Fruit fly (Drosophila melanogaster) Kc167 (cell line): ENCODE data around the gene nudE.

Source experiments
- Myc ChIP-seq: fragments of >200 bp; optimal IDR thresholded peaks from 2 replicates; lab custom pipeline; 2017; ENCODE audit warnings: missing external identifiers
- psq ChIP-seq: fragments of >200 bp; optimal IDR thresholded peaks from 2 replicates; lab custom pipeline; 2017; ENCODE audit warnings: missing external identifiers

DNA sequence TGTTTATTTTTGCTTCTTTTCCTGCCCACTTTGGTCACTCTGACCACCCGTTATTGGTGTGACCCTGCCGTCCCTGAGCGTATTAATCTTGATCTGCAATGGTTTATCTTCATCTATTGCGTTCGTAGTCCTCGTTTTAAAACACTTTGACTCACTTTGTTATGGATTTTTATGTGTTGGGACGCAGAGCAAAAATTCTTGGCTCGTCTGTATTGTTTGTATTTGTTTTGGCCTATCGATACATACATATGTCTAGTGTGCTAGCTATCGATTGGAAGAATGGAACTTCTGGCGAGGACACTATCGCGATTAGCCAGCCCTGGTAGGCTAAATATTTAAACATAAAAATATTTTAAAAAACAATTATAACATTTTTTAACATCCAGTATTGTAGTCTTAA lies 39.4 kb upstream of the nudE start, which contains the start of gene CG10809:
- TF ChIP-seq psq (lab: Kevin White, UChicago) (no peak), Myc (no peak)
